Fruit fly (Drosophila melanogaster) whole organism, embryonic: ENCODE data around the gene CG6726.

Experiments used
- CG10565 ChIP-seq: fragments of 200-800 bp; sonication (Bioruptor generic); optimal IDR thresholded peaks from 3 replicates; lab custom pipeline; 2016; ENCODE audit warnings: missing biosample characterization, mild to moderate bottlenecking, missing genetic modification characterization
- CG10979 ChIP-seq: fragments of 200-800 bp; sonication (Bioruptor generic); optimal IDR thresholded peaks from 2 replicates; lab custom pipeline; 2018; ENCODE audit warnings: missing biosample characterization, mild to moderate bottlenecking, missing genetic modification characterization, moderate library complexity
- CG12155 ChIP-seq: fragments of 200-800 bp; sonication (Bioruptor generic); optimal IDR thresholded peaks from 3 replicates; lab custom pipeline; 2016; ENCODE audit warnings: missing biosample characterization, missing genetic modification characterization
- CG12299 ChIP-seq: fragments of 200-800 bp; sonication (Bioruptor generic); optimal IDR thresholded peaks from 2 replicates; lab custom pipeline; 2018; ENCODE audit warnings: missing biosample characterization, mild to moderate bottlenecking, missing genetic modification characterization
- CG12659 ChIP-seq: fragments of 200-800 bp; sonication (Bioruptor generic); optimal IDR thresholded peaks from 3 replicates; lab custom pipeline; 2017; ENCODE audit warnings: mild to moderate bottlenecking, missing biosample characterization, missing genetic modification reagents, missing genetic modification characterization
- CG13424 ChIP-seq: fragments of 200-800 bp; sonication (Bioruptor generic); optimal IDR thresholded peaks from 2 replicates; lab custom pipeline; 2019; ENCODE audit warnings: missing biosample characterization, mild to moderate bottlenecking, missing genetic modification characterization, moderate library complexity
- CG13775 ChIP-seq: fragments of 200-800 bp; sonication (Bioruptor generic); optimal IDR thresholded peaks from 3 replicates; lab custom pipeline; 2017; ENCODE audit warnings: missing biosample characterization, mild to moderate bottlenecking, missing genetic modification characterization
- CG17186 ChIP-seq: fragments of 200-800 bp; sonication (Bioruptor generic); optimal IDR thresholded peaks from 3 replicates; lab custom pipeline; 2017; ENCODE audit warnings: missing biosample characterization, missing genetic modification reagents, missing genetic modification characterization
- CG1792 ChIP-seq: fragments of 200-800 bp; sonication (Bioruptor generic); optimal IDR thresholded peaks from 2 replicates; lab custom pipeline; 2016; ENCODE audit warnings: missing biosample characterization, missing genetic modification characterization
- CG2678 ChIP-seq: fragments of 200-800 bp; sonication (Bioruptor generic); optimal IDR thresholded peaks from 3 replicates; lab custom pipeline; 2019; ENCODE audit warnings: missing biosample characterization, mild to moderate bottlenecking, missing genetic modification characterization, moderate library complexity
- CG4282 ChIP-seq: fragments of 200-800 bp; sonication (Bioruptor generic); optimal IDR thresholded peaks from 2 replicates; lab custom pipeline; 2016; ENCODE audit warnings: missing biosample characterization, missing genetic modification characterization
- CG5245 ChIP-seq: fragments of 200-800 bp; sonication (Bioruptor generic); optimal IDR thresholded peaks from 3 replicates; lab custom pipeline; 2016; ENCODE audit warnings: missing biosample characterization, missing genetic modification characterization
- CG7271 ChIP-seq: fragments of 200-800 bp; sonication (Bioruptor generic); optimal IDR thresholded peaks from 2 replicates; lab custom pipeline; 2018; ENCODE audit warnings: missing biosample characterization, mild to moderate bottlenecking, missing genetic modification characterization, moderate library complexity
- CG7357 ChIP-seq: fragments of 200-800 bp; sonication (Bioruptor generic); IDR thresholded peaks from 3 replicates; pipeline ENCODE4 v1.3.6; 2022; ENCODE audit warnings: missing biosample characterization, missing genetic modification characterization
- CG7839 ChIP-seq: fragments of 200-800 bp; sonication (Bioruptor generic); optimal IDR thresholded peaks from 3 replicates; lab custom pipeline; 2018; ENCODE audit warnings: missing biosample characterization, mild to moderate bottlenecking, missing genetic modification characterization, moderate library complexity
- CG7928 ChIP-seq: fragments of 200-800 bp; sonication (Bioruptor generic); optimal IDR thresholded peaks from 2 replicates; lab custom pipeline; 2017; ENCODE audit warnings: missing biosample characterization, mild to moderate bottlenecking, missing genetic modification characterization
- CG9797 ChIP-seq: fragments of 200-800 bp; sonication (Bioruptor generic); optimal IDR thresholded peaks from 3 replicates; lab custom pipeline; 2018; ENCODE audit warnings: missing biosample characterization, mild to moderate bottlenecking, missing genetic modification characterization
- Chrac-16 ChIP-seq: fragments of 200-800 bp; sonication (Bioruptor generic); optimal IDR thresholded peaks from 3 replicates; lab custom pipeline; 2016; ENCODE audit warnings: missing biosample characterization, missing genetic modification characterization
- Fer1 ChIP-seq: fragments of 200-800 bp; sonication (Bioruptor generic); optimal IDR thresholded peaks from 2 replicates; lab custom pipeline; 2017; ENCODE audit warnings: missing biosample characterization, mild to moderate bottlenecking, missing genetic modification characterization
- Fer2 ChIP-seq: fragments of 200-800 bp; sonication (Bioruptor generic); optimal IDR thresholded peaks from 2 replicates; lab custom pipeline; 2018; ENCODE audit warnings: missing biosample characterization, mild to moderate bottlenecking, missing genetic modification characterization, moderate library complexity
- H2.0 ChIP-seq: fragments of 200-800 bp; sonication (Bioruptor generic); IDR thresholded peaks from 2 replicates; pipeline ENCODE4 v1.3.6; 2022; ENCODE audit warnings: missing biosample characterization, missing genetic modification characterization
- HmgD ChIP-seq: fragments of 200-800 bp; sonication (Bioruptor generic); optimal IDR thresholded peaks from 3 replicates; lab custom pipeline; 2016; ENCODE audit warnings: missing biosample characterization, missing genetic modification characterization
- Hr39 ChIP-seq: fragments of >200 bp; optimal IDR thresholded peaks from 2 replicates; lab custom pipeline; 2017
- Kr ChIP-seq: fragments of 200-800 bp; sonication (Bioruptor generic); optimal IDR thresholded peaks from 2 replicates; lab custom pipeline; 2017; ENCODE audit warnings: missing biosample characterization, mild to moderate bottlenecking, missing genetic modification characterization
- MESR4 ChIP-seq: fragments of 200-800 bp; sonication (Bioruptor generic); optimal IDR thresholded peaks from 2 replicates; lab custom pipeline; 2018; ENCODE audit warnings: missing biosample characterization, mild to moderate bottlenecking, missing genetic modification characterization, moderate library complexity
- MTF-1 ChIP-seq: fragments of 200-800 bp; sonication (Bioruptor generic); optimal IDR thresholded peaks from 2 replicates; lab custom pipeline; 2018; ENCODE audit warnings: missing biosample characterization, mild to moderate bottlenecking, missing genetic modification characterization, borderline replicate concordance
- Mes4 ChIP-seq: fragments of 200-800 bp; sonication (Bioruptor generic); optimal IDR thresholded peaks from 2 replicates; lab custom pipeline; 2016; ENCODE audit warnings: missing biosample characterization, missing genetic modification characterization
- Optix ChIP-seq: fragments of 200-800 bp; sonication (Bioruptor generic); IDR thresholded peaks from 3 replicates; pipeline ENCODE4 v1.3.6; 2022; ENCODE audit warnings: missing biosample characterization, missing genetic modification characterization
- Ptx1 ChIP-seq: fragments of 200-800 bp; sonication (Bioruptor generic); IDR thresholded peaks from 2 replicates; pipeline ENCODE4 v1.3.6; 2022; ENCODE audit warnings: missing biosample characterization, missing genetic modification characterization
- Usf ChIP-seq: fragments of 200-800 bp; sonication (Bioruptor generic); optimal IDR thresholded peaks from 2 replicates; lab custom pipeline; 2017; ENCODE audit warnings: missing genotype, missing biosample characterization, missing genetic modification characterization
- ara ChIP-seq: fragments of 200-800 bp; sonication (Bioruptor generic); IDR thresholded peaks from 2 replicates; pipeline ENCODE4 v1.3.6; 2022; ENCODE audit warnings: missing biosample characterization, missing genetic modification characterization
- btn ChIP-seq: fragments of 200-800 bp; sonication (Bioruptor generic); optimal IDR thresholded peaks from 2 replicates; lab custom pipeline; 2016; ENCODE audit warnings: missing biosample characterization, missing genetic modification characterization
- chinmo ChIP-seq: fragments of 200-800 bp; sonication (Bioruptor generic); IDR thresholded peaks from 4 replicates; pipeline ENCODE4 v1.3.6; 2022; ENCODE audit warnings: missing biosample characterization, missing genetic modification characterization; ENCODE audit not compliant: partially characterized antibody
- cwo ChIP-seq: fragments of 200-800 bp; sonication (Bioruptor generic); optimal IDR thresholded peaks from 3 replicates; lab custom pipeline; 2017; ENCODE audit warnings: missing biosample characterization, missing genetic modification characterization, mild to moderate bottlenecking, moderate library complexity, missing genetic modification reagents
- danr ChIP-seq: fragments of 200-800 bp; sonication (Bioruptor generic); IDR thresholded peaks from 2 replicates; pipeline ENCODE4 v1.3.6; 2022; ENCODE audit warnings: missing biosample characterization, missing genetic modification characterization
- fd96Cb ChIP-seq: fragments of 200-800 bp; sonication (Bioruptor generic); optimal IDR thresholded peaks from 2 replicates; lab custom pipeline; 2018; ENCODE audit warnings: missing biosample characterization, mild to moderate bottlenecking, missing genetic modification characterization, moderate library complexity
- grau ChIP-seq: fragments of 200-800 bp; optimal IDR thresholded peaks from 3 replicates; lab custom pipeline; 2019; ENCODE audit warnings: missing biosample characterization, mild to moderate bottlenecking, missing genetic modification characterization, moderate library complexity
- grn ChIP-seq: fragments of 200-800 bp; sonication (Bioruptor generic); optimal IDR thresholded peaks from 3 replicates; lab custom pipeline; 2017; ENCODE audit warnings: missing biosample characterization, missing genetic modification characterization
- hb ChIP-seq: fragments of 200-800 bp; sonication (Bioruptor generic); IDR thresholded peaks from 3 replicates; pipeline ENCODE4 v1.3.6; 2022; ENCODE audit warnings: missing biosample characterization, missing genetic modification characterization; ENCODE audit not compliant: partially characterized antibody
- ind ChIP-seq: fragments of 200-800 bp; sonication (Bioruptor generic); optimal IDR thresholded peaks from 3 replicates; lab custom pipeline; 2016; ENCODE audit warnings: missing biosample characterization, missing genetic modification characterization
- oc ChIP-seq: fragments of 200-800 bp; sonication (Bioruptor generic); optimal IDR thresholded peaks from 2 replicates; lab custom pipeline; 2018; ENCODE audit warnings: missing biosample characterization, mild to moderate bottlenecking, missing genetic modification characterization, moderate library complexity
- onecut ChIP-seq: fragments of 200-800 bp; sonication (Bioruptor generic); IDR thresholded peaks from 2 replicates; pipeline ENCODE4 v1.3.6; 2022; ENCODE audit warnings: missing biosample characterization, missing genetic modification characterization
- pfk ChIP-seq: fragments of 200-800 bp; sonication (Bioruptor generic); optimal IDR thresholded peaks from 2 replicates; lab custom pipeline; 2018; ENCODE audit warnings: missing biosample characterization, mild to moderate bottlenecking, missing genetic modification characterization, moderate library complexity
- pho ChIP-seq: fragments of 200-800 bp; sonication (Bioruptor generic); optimal IDR thresholded peaks from 2 replicates; lab custom pipeline; 2016; ENCODE audit warnings: missing biosample characterization, missing genetic modification characterization
- pita ChIP-seq: fragments of 200-800 bp; sonication (Bioruptor generic); optimal IDR thresholded peaks from 2 replicates; lab custom pipeline; 2017; ENCODE audit warnings: missing biosample characterization, mild to moderate bottlenecking, missing genetic modification characterization
- pum ChIP-seq: fragments of 200-800 bp; sonication (Bioruptor generic); optimal IDR thresholded peaks from 2 replicates; lab custom pipeline; 2016; ENCODE audit warnings: missing biosample characterization, missing genetic modification characterization
- salm ChIP-seq: fragments of 200-800 bp; sonication (Bioruptor generic); optimal IDR thresholded peaks from 2 replicates; lab custom pipeline; 2018; ENCODE audit warnings: missing biosample characterization, mild to moderate bottlenecking, missing genetic modification characterization
- shn ChIP-seq: fragments of 200-800 bp; sonication (Bioruptor generic); optimal IDR thresholded peaks from 3 replicates; lab custom pipeline; 2016; ENCODE audit warnings: missing biosample characterization, missing genetic modification characterization
- tio ChIP-seq: fragments of 200-800 bp; sonication (Bioruptor generic); optimal IDR thresholded peaks from 2 replicates; lab custom pipeline; 2017; ENCODE audit warnings: missing biosample characterization, missing genetic modification characterization, inconsistent platforms
- tna ChIP-seq: fragments of 200-800 bp; sonication (Bioruptor generic); IDR thresholded peaks from 2 replicates; pipeline ENCODE4 v1.3.6; 2022; ENCODE audit warnings: missing biosample characterization, missing genetic modification characterization; ENCODE audit not compliant: partially characterized antibody
- trem ChIP-seq: fragments of 200-800 bp; optimal IDR thresholded peaks from 3 replicates; lab custom pipeline; 2019; ENCODE audit warnings: missing biosample characterization, mild to moderate bottlenecking, missing genetic modification characterization, moderate library complexity

Gene CG6726

DNA sequence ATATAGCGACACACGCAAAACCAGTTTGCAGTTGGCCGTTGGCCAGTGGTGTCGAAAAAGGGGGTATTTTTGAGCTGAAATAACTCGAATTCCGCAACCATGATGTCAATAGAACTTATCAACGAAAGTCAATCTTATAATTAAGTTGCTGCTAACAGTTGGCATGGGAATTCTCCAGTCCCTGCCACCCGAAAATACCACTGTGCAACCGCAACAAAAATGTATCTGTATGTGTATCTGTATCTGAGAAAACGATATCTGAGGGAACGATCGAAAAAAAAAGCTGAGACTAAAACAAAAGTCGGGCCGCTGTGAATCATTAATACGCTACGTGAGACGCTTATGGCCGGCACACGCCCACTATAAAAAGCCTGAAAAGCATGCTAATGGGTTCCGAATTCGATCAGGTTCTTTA, 45.0 kb upstream of the CG6726 start (continued):
- TF ChIP-seq chinmo (GFP tag; lab: Robert Waterston, UW): peak; percentile 51; the same call in 1 of the 4 replicates
- no peak for TF ChIP-seq onecut (GFP tag; lab: Robert Waterston, UW)
- peak; percentile 47 for TF ChIP-seq pho (GFP tag; lab: Kevin White, UChicago)
- no peak for TF ChIP-seq oc (tag; lab: Kevin White, UChicago)
- TF ChIP-seq ind: peak; percentile 37
- TF ChIP-seq Fer2 (tag; lab: Kevin White, UChicago): no peak
- no peak for TF ChIP-seq fd96Cb (tag; lab: Kevin White, UChicago)
- TF ChIP-seq tio (GFP tag; lab: Kevin White, UChicago): no peak
- TF ChIP-seq Fer1 (GFP tag; lab: Kevin White, UChicago): no peak
- TF ChIP-seq Kr: no peak
- no peak for TF ChIP-seq HmgD (GFP tag; lab: Kevin White, UChicago)
- no peak for TF ChIP-seq CG9797
- TF ChIP-seq MTF-1 (GFP tag; lab: Kevin White, UChicago): no peak
- no peak for TF ChIP-seq Hr39 (lab: Kevin White, UChicago)
- no peak for TF ChIP-seq Chrac-16 (GFP tag; lab: Kevin White, UChicago)
- TF ChIP-seq CG10565 (GFP tag; lab: Kevin White, UChicago): no peak
- TF ChIP-seq grau (tag; lab: Kevin White, UChicago): peak; percentile 54
- peak; percentile 50 for TF ChIP-seq CG2678 (tag; lab: Kevin White, UChicago)
- no peak for TF ChIP-seq pita (GFP tag; lab: Kevin White, UChicago)
- TF ChIP-seq hb (GFP tag; lab: Robert Waterston, UW): no peak
- no peak for TF ChIP-seq CG17186
- peak; percentile 45 for TF ChIP-seq CG7839 (tag; lab: Kevin White, UChicago)
- TF ChIP-seq ara (GFP tag; lab: Robert Waterston, UW): no peak
- peak; percentile 32 for TF ChIP-seq CG12155 (GFP tag; lab: Kevin White, UChicago)
- peak; percentile 38; the same call in 1 of the 2 replicates for TF ChIP-seq H2.0 (GFP tag; lab: Robert Waterston, UW)
- 0 out of 3 replicates have a peak, but pooled peaks have one; percentile 29 for TF ChIP-seq Optix (GFP tag; lab: Robert Waterston, UW)
- peak; percentile 27 for TF ChIP-seq CG13424 (tag; lab: Kevin White, UChicago)
- TF ChIP-seq Usf: no peak
- TF ChIP-seq CG4282: peak; percentile 38
- TF ChIP-seq CG5245 (GFP tag; lab: Kevin White, UChicago): no peak
- TF ChIP-seq Mes4 (GFP tag; lab: Kevin White, UChicago): no peak
- TF ChIP-seq MESR4 (GFP tag; lab: Kevin White, UChicago): no peak
- no peak for TF ChIP-seq tna (GFP tag; lab: Robert Waterston, UW)
- peak; percentile 19 for TF ChIP-seq cwo
- no peak for TF ChIP-seq danr (GFP tag; lab: Robert Waterston, UW)
- TF ChIP-seq CG7928 (GFP tag; lab: Kevin White, UChicago): no peak
- TF ChIP-seq Ptx1 (GFP tag; lab: Robert Waterston, UW): peak; percentile 60
- TF ChIP-seq shn (GFP tag; lab: Kevin White, UChicago): peak; percentile 45
- no peak for TF ChIP-seq pfk (GFP tag; lab: Kevin White, UChicago)
- TF ChIP-seq trem (tag; lab: Kevin White, UChicago): no peak
- no peak for TF ChIP-seq btn
- TF ChIP-seq CG12299 (tag; lab: Kevin White, UChicago): no peak
- TF ChIP-seq CG1792 (GFP tag; lab: Kevin White, UChicago): no peak
- no peak for TF ChIP-seq salm (tag; lab: Kevin White, UChicago)
- peak; percentile 21 for TF ChIP-seq CG13775 (GFP tag; lab: Kevin White, UChicago)
- TF ChIP-seq CG7357: 0 out of 3 replicates have a peak, but pooled peaks have one; percentile 47
- TF ChIP-seq pum (GFP tag; lab: Kevin White, UChicago): no peak
- peak; percentile 2 for TF ChIP-seq CG12659 (GFP tag; lab: Kevin White, UChicago)
- no peak for TF ChIP-seq CG7271 (tag; lab: Kevin White, UChicago)
- peak; percentile 52 for TF ChIP-seq grn (GFP tag; lab: Kevin White, UChicago)
- no peak for TF ChIP-seq CG10979 (tag; lab: Kevin White, UChicago)
